Fruit fly (Drosophila melanogaster) whole organism, embryonic: Measurements from ENCODE around the gene CG42693.
A peak's percentile ranks its signal among the peaks of the same experiment; 100 is the strongest.

Source experiments
- Asciz ChIP-seq: fragments of 200-800 bp; sonication (Bioruptor generic); optimal IDR thresholded peaks from 2 replicates; lab custom pipeline; 2017; ENCODE audit warnings: missing biosample characterization, mild to moderate bottlenecking, missing genetic modification characterization, missing genetic modification reagents
- CG10267 ChIP-seq: fragments of 200-800 bp; sonication (Bioruptor generic); optimal IDR thresholded peaks from 2 replicates; lab custom pipeline; 2018; ENCODE audit warnings: missing biosample characterization, mild to moderate bottlenecking, missing genetic modification characterization, moderate library complexity
- CG11696 ChIP-seq: fragments of 200-800 bp; sonication (Bioruptor generic); IDR thresholded peaks from 2 replicates; pipeline ENCODE4 v1.3.6; 2022; ENCODE audit warnings: missing biosample characterization, missing genetic modification characterization
- CG12744 ChIP-seq: fragments of 200-800 bp; sonication (Bioruptor generic); optimal IDR thresholded peaks from 2 replicates; lab custom pipeline; 2016; ENCODE audit warnings: missing biosample characterization, missing genetic modification characterization
- CG12769 ChIP-seq: fragments of 200-800 bp; sonication (Bioruptor generic); optimal IDR thresholded peaks from 2 replicates; lab custom pipeline; 2019; ENCODE audit warnings: missing biosample characterization, mild to moderate bottlenecking, missing genetic modification characterization, moderate library complexity
- CG13123 ChIP-seq: fragments of 200-800 bp; sonication (Bioruptor generic); optimal IDR thresholded peaks from 2 replicates; lab custom pipeline; 2016; ENCODE audit warnings: missing biosample characterization, missing genetic modification characterization
- CG16863 ChIP-seq: fragments of 200-800 bp; sonication (Bioruptor generic); optimal IDR thresholded peaks from 3 replicates; lab custom pipeline; 2016; ENCODE audit warnings: missing biosample characterization, missing genetic modification characterization
- CG17802 ChIP-seq: fragments of 200-800 bp; sonication (Bioruptor generic); optimal IDR thresholded peaks from 2 replicates; lab custom pipeline; 2018; ENCODE audit warnings: missing biosample characterization, mild to moderate bottlenecking, missing genetic modification characterization, moderate library complexity
- CG1832 ChIP-seq: fragments of 200-800 bp; sonication (Bioruptor generic); optimal IDR thresholded peaks from 2 replicates; lab custom pipeline; 2017; ENCODE audit warnings: missing biosample characterization, mild to moderate bottlenecking, missing genetic modification characterization, inconsistent platforms
- CG18619 ChIP-seq: fragments of 200-800 bp; sonication (Bioruptor generic); optimal IDR thresholded peaks from 3 replicates; lab custom pipeline; 2017; ENCODE audit warnings: missing biosample characterization, mild to moderate bottlenecking, missing genetic modification characterization
- CG2120 ChIP-seq: fragments of 200-800 bp; sonication (Bioruptor generic); optimal IDR thresholded peaks from 3 replicates; lab custom pipeline; 2016; ENCODE audit warnings: missing biosample characterization, missing genetic modification characterization
- CG30431 ChIP-seq: fragments of 200-800 bp; sonication (Bioruptor generic); optimal IDR thresholded peaks from 2 replicates; lab custom pipeline; 2017; ENCODE audit warnings: missing biosample characterization, missing genetic modification characterization
- CG4282 ChIP-seq: fragments of 200-800 bp; sonication (Bioruptor generic); optimal IDR thresholded peaks from 2 replicates; lab custom pipeline; 2016; ENCODE audit warnings: missing biosample characterization, missing genetic modification characterization
- CG4617 ChIP-seq: fragments of 200-800 bp; sonication (Bioruptor generic); optimal IDR thresholded peaks from 3 replicates; lab custom pipeline; 2016; ENCODE audit warnings: missing biosample characterization, missing genetic modification characterization, borderline replicate concordance
- CG6689 ChIP-seq: fragments of 200-800 bp; sonication (Bioruptor generic); IDR thresholded peaks from 2 replicates; pipeline ENCODE4 v1.3.6; 2022; ENCODE audit warnings: missing biosample characterization, missing genetic modification characterization
- CG7745 ChIP-seq: fragments of 200-800 bp; sonication (Bioruptor generic); optimal IDR thresholded peaks from 2 replicates; lab custom pipeline; 2018; ENCODE audit warnings: missing biosample characterization, mild to moderate bottlenecking, missing genetic modification characterization, moderate library complexity
- CG7839 ChIP-seq: fragments of 200-800 bp; sonication (Bioruptor generic); optimal IDR thresholded peaks from 3 replicates; lab custom pipeline; 2018; ENCODE audit warnings: missing biosample characterization, mild to moderate bottlenecking, missing genetic modification characterization, moderate library complexity
- CG8924 ChIP-seq: fragments of 200-800 bp; optimal IDR thresholded peaks from 3 replicates; lab custom pipeline; 2019; ENCODE audit warnings: missing biosample characterization, mild to moderate bottlenecking, missing genetic modification characterization, moderate library complexity
- CHES-1-like ChIP-seq: fragments of 200-800 bp; sonication (Bioruptor generic); optimal IDR thresholded peaks from 2 replicates; lab custom pipeline; 2016; ENCODE audit warnings: missing biosample characterization, missing genetic modification characterization
- Dek ChIP-seq: fragments of 200-800 bp; sonication (Bioruptor generic); optimal IDR thresholded peaks from 3 replicates; lab custom pipeline; 2019; ENCODE audit warnings: missing biosample characterization, mild to moderate bottlenecking, missing genetic modification characterization, moderate library complexity
- Dref ChIP-seq: fragments of 200-800 bp; sonication (Bioruptor generic); IDR thresholded peaks from 2 replicates; pipeline ENCODE4 v1.3.6; 2022; ENCODE audit warnings: missing biosample characterization, missing genetic modification characterization
- HLH4C ChIP-seq: fragments of 200-800 bp; sonication (Bioruptor generic); IDR thresholded peaks from 3 replicates; pipeline ENCODE4 v1.3.6; 2022; ENCODE audit warnings: missing biosample characterization, missing genetic modification characterization; ENCODE audit not compliant: partially characterized antibody
- HmgZ ChIP-seq: fragments of 200-800 bp; sonication (Bioruptor generic); optimal IDR thresholded peaks from 2 replicates; lab custom pipeline; 2018; ENCODE audit warnings: missing biosample characterization, mild to moderate bottlenecking, missing genetic modification characterization
- Hr51 ChIP-seq, 2 experiments: fragments of 200-800 bp; sonication (Bioruptor generic); optimal IDR thresholded peaks; 2 replicates in 1 of 2; 3 replicates in 1 of 2; lab custom pipeline; 2016 to 2018; ENCODE audit warnings: missing biosample characterization in 2 of 2, missing genetic modification characterization in 2 of 2, mild to moderate bottlenecking in 1 of 2, moderate library complexity in 1 of 2
- Lhr ChIP-seq: fragments of 200-800 bp; sonication (Bioruptor generic); optimal IDR thresholded peaks from 3 replicates; lab custom pipeline; 2017; ENCODE audit warnings: mild to moderate bottlenecking, missing biosample characterization, missing genetic modification reagents, missing genetic modification characterization
- Lpt ChIP-seq: fragments of >200 bp; optimal IDR thresholded peaks from 2 replicates; lab custom pipeline; 2018; ENCODE audit warnings: missing biosample characterization, missing genetic modification characterization
- MESR4 ChIP-seq: fragments of 200-800 bp; sonication (Bioruptor generic); optimal IDR thresholded peaks from 2 replicates; lab custom pipeline; 2018; ENCODE audit warnings: missing biosample characterization, mild to moderate bottlenecking, missing genetic modification characterization, moderate library complexity
- Med ChIP-seq: fragments of 200-800 bp; sonication (Bioruptor generic); peaks from one replicate; lab custom pipeline; 2016; ENCODE audit warnings: missing biosample characterization, missing genetic modification characterization, mild to moderate bottlenecking, inconsistent platforms, moderate library complexity
- amos ChIP-seq: fragments of 200-800 bp; sonication (Bioruptor generic); IDR thresholded peaks from 2 replicates; pipeline ENCODE4 v1.3.6; 2022; ENCODE audit warnings: missing biosample characterization, missing genetic modification characterization; ENCODE audit not compliant: partially characterized antibody
- aop ChIP-seq: fragments of 200-800 bp; sonication (Bioruptor generic); IDR thresholded peaks from 2 replicates; pipeline ENCODE4 v1.3.6; 2022; ENCODE audit warnings: missing biosample characterization, missing genetic modification characterization
- ase ChIP-seq: fragments of 200-800 bp; sonication (Bioruptor generic); IDR thresholded peaks from 3 replicates; pipeline ENCODE4 v1.3.6; 2022; ENCODE audit warnings: missing biosample characterization, missing genetic modification characterization
- ato ChIP-seq: fragments of 200-800 bp; sonication (Bioruptor generic); IDR thresholded peaks from 2 replicates; pipeline ENCODE4 v1.3.6; 2022; ENCODE audit warnings: missing biosample characterization, missing genetic modification characterization; ENCODE audit not compliant: partially characterized antibody
- bcd ChIP-seq: fragments of 200-800 bp; sonication (Bioruptor generic); optimal IDR thresholded peaks from 2 replicates; lab custom pipeline; 2017; ENCODE audit warnings: missing biosample characterization, mild to moderate bottlenecking, missing genetic modification characterization
- br ChIP-seq: fragments of >200 bp; optimal IDR thresholded peaks from 2 replicates; lab custom pipeline; 2017
- btn ChIP-seq: fragments of 200-800 bp; sonication (Bioruptor generic); optimal IDR thresholded peaks from 2 replicates; lab custom pipeline; 2016; ENCODE audit warnings: missing biosample characterization, missing genetic modification characterization
- cato ChIP-seq: fragments of 200-800 bp; sonication (Bioruptor generic); optimal IDR thresholded peaks from 2 replicates; lab custom pipeline; 2016; ENCODE audit warnings: missing biosample characterization, missing genetic modification characterization, borderline replicate concordance
- chinmo ChIP-seq: fragments of 200-800 bp; sonication (Bioruptor generic); IDR thresholded peaks from 4 replicates; pipeline ENCODE4 v1.3.6; 2022; ENCODE audit warnings: missing biosample characterization, missing genetic modification characterization; ENCODE audit not compliant: partially characterized antibody
- chn ChIP-seq: fragments of 200-800 bp; sonication (Bioruptor generic); optimal IDR thresholded peaks from 2 replicates; lab custom pipeline; 2016; ENCODE audit warnings: missing biosample characterization, missing genetic modification characterization
- dm ChIP-seq: fragments of 200-800 bp; sonication (Bioruptor generic); optimal IDR thresholded peaks from 3 replicates; lab custom pipeline; 2016; ENCODE audit warnings: missing biosample characterization, missing genetic modification characterization
- dpn ChIP-seq, 2 experiments: fragments of 200-800 bp; sonication (Bioruptor generic); optimal IDR thresholded peaks; 3 replicates each; lab custom pipeline; 2016; ENCODE audit warnings: missing biosample characterization in 2 of 2, missing genetic modification characterization in 2 of 2
- eve ChIP-seq, 2 experiments: fragments of >200 bp; optimal IDR thresholded peaks; 2 replicates each; lab custom pipeline; 2017; ENCODE audit warnings: missing biosample characterization in 2 of 2, missing genetic modification characterization in 2 of 2
- gcm ChIP-seq: fragments of 200-800 bp; sonication (Bioruptor generic); optimal IDR thresholded peaks from 2 replicates; lab custom pipeline; 2019; ENCODE audit warnings: missing biosample characterization, mild to moderate bottlenecking, missing genetic modification characterization, moderate library complexity
- hbn ChIP-seq: fragments of 200-800 bp; sonication (Bioruptor generic); IDR thresholded peaks from 2 replicates; pipeline ENCODE4 v1.3.6; 2022; ENCODE audit warnings: missing biosample characterization, missing genetic modification characterization; ENCODE audit not compliant: partially characterized antibody
- knrl ChIP-seq: fragments of 200-800 bp; sonication (Bioruptor generic); IDR thresholded peaks from 3 replicates; pipeline ENCODE4 v1.3.6; 2022; ENCODE audit warnings: missing biosample characterization, missing genetic modification characterization; ENCODE audit not compliant: partially characterized antibody
- nau ChIP-seq: fragments of 200-800 bp; sonication (Bioruptor generic); optimal IDR thresholded peaks from 3 replicates; lab custom pipeline; 2017; ENCODE audit warnings: missing biosample characterization, mild to moderate bottlenecking, missing genetic modification characterization, missing genetic modification reagents
- onecut ChIP-seq: fragments of 200-800 bp; sonication (Bioruptor generic); IDR thresholded peaks from 2 replicates; pipeline ENCODE4 v1.3.6; 2022; ENCODE audit warnings: missing biosample characterization, missing genetic modification characterization
- sens ChIP-seq: fragments of 200-800 bp; sonication (Bioruptor generic); peaks from one replicate; lab custom pipeline; 2016; ENCODE audit warnings: missing biosample characterization, missing genetic modification characterization
- vfl ChIP-seq: fragments of 200-800 bp; sonication (Bioruptor generic); optimal IDR thresholded peaks from 2 replicates; lab custom pipeline; 2016; ENCODE audit warnings: missing biosample characterization, missing genetic modification characterization
- zf30C ChIP-seq: fragments of 200-800 bp; sonication (Bioruptor generic); optimal IDR thresholded peaks from 3 replicates; lab custom pipeline; 2018; ENCODE audit warnings: missing biosample characterization, mild to moderate bottlenecking, missing genetic modification characterization

The CG42693 gene

dm6 chr3R:31745629-31746081 is 37.5 kb upstream of the CG42693 start, which contains the start of gene awd (continued):
- TF ChIP-seq HLH4C: 0 out of 3 replicates have a peak, but pooled peaks have one; percentile 29
- TF ChIP-seq CG11696 (GFP tag; lab: Robert Waterston, UW): no peak
- no peak for TF ChIP-seq cato (GFP tag; lab: Kevin White, UChicago)
- TF ChIP-seq MESR4 (GFP tag; lab: Kevin White, UChicago): peak; percentile 89
- no peak for TF ChIP-seq zf30C (GFP tag; lab: Kevin White, UChicago)
- 0 out of 2 replicates have a peak, but pooled peaks have one; percentile 18 for TF ChIP-seq hbn (GFP tag; lab: Robert Waterston, UW)
- TF ChIP-seq onecut: peak; percentile 75
- peak; percentile 91 for TF ChIP-seq dm (GFP tag; lab: Kevin White, UChicago)
- no peak for TF ChIP-seq ase (GFP tag; lab: Robert Waterston, UW)
- peak; percentile 61 for TF ChIP-seq Med (GFP tag; lab: Kevin White, UChicago)
- no peak for TF ChIP-seq aop (GFP tag; lab: Robert Waterston, UW)
- peak in 1 of 2 experiments; percentile 1 for TF ChIP-seq dpn (GFP tag; optimal IDR thresholded peaks at IDR 0.05; lab: Kevin White, UChicago)
- no peak for TF ChIP-seq ato (GFP tag; lab: Robert Waterston, UW)
- no peak for TF ChIP-seq CG1832 (GFP tag; lab: Kevin White, UChicago)
- TF ChIP-seq vfl (GFP tag; lab: Kevin White, UChicago): no peak
- no peak for TF ChIP-seq CG13123 (GFP tag; lab: Kevin White, UChicago)
- TF ChIP-seq CG7839: no peak
- 0 out of 4 replicates have a peak, but pooled peaks have one; percentile 44 for TF ChIP-seq chinmo
- TF ChIP-seq CG4282 (GFP tag; lab: Kevin White, UChicago): peak; percentile 35
- TF ChIP-seq bcd (GFP tag; lab: Kevin White, UChicago): no peak
- no peak for TF ChIP-seq CG7745 (tag; lab: Kevin White, UChicago)
- TF ChIP-seq Asciz (GFP tag; lab: Kevin White, UChicago): no peak
- TF ChIP-seq Lpt: no peak
- TF ChIP-seq Dek (tag; lab: Kevin White, UChicago): no peak
- TF ChIP-seq gcm (GFP tag; lab: Kevin White, UChicago): no peak
- TF ChIP-seq Dref: peak; percentile 48
- no peak for TF ChIP-seq chn (GFP tag; lab: Kevin White, UChicago)
- TF ChIP-seq sens (GFP tag; lab: Kevin White, UChicago): peak; percentile 33
- TF ChIP-seq HmgZ (tag; lab: Kevin White, UChicago): peak; percentile 50
- peak; percentile 49 for TF ChIP-seq CG8924 (tag; lab: Kevin White, UChicago)
- no peak for TF ChIP-seq btn (GFP tag; lab: Kevin White, UChicago)
- TF ChIP-seq eve (GFP tag; optimal IDR thresholded peaks at IDR 0.05; lab: Kevin White, UChicago): no peak
- TF ChIP-seq Hr51 (GFP tag; optimal IDR thresholded peaks at IDR 0.05; lab: Kevin White, UChicago): no peak
- TF ChIP-seq Lhr (GFP tag; lab: Kevin White, UChicago): no peak
- no peak for TF ChIP-seq CG6689 (GFP tag; lab: Robert Waterston, UW)
- TF ChIP-seq CG2120 (GFP tag; lab: Kevin White, UChicago): no peak
- no peak for TF ChIP-seq CG18619 (GFP tag; lab: Kevin White, UChicago)
- TF ChIP-seq br (lab: Kevin White, UChicago): no peak
- TF ChIP-seq amos (GFP tag; lab: Robert Waterston, UW): peak; percentile 25; the same call in 1 of the 2 replicates
- no peak for TF ChIP-seq CG12744
- TF ChIP-seq CG10267: peak; percentile 30
- TF ChIP-seq nau (GFP tag; lab: Kevin White, UChicago): no peak
- no peak for TF ChIP-seq CG17802 (tag; lab: Kevin White, UChicago)
- TF ChIP-seq knrl: 0 out of 3 replicates have a peak, but pooled peaks have one; percentile 18
- TF ChIP-seq CG30431 (GFP tag; lab: Kevin White, UChicago): no peak
- peak; percentile 32 for TF ChIP-seq CG12769
- TF ChIP-seq CG16863: no peak
- TF ChIP-seq CHES-1-like: peak; percentile 52
- TF ChIP-seq CG4617 (GFP tag; lab: Kevin White, UChicago): peak; percentile 48
